Worm (Caenorhabditis elegans): ENCODE measurements around the gene natc-2.
A peak's percentile ranks its signal among the peaks of the same experiment; 100 is the strongest.

The natc-2 gene

DNA sequence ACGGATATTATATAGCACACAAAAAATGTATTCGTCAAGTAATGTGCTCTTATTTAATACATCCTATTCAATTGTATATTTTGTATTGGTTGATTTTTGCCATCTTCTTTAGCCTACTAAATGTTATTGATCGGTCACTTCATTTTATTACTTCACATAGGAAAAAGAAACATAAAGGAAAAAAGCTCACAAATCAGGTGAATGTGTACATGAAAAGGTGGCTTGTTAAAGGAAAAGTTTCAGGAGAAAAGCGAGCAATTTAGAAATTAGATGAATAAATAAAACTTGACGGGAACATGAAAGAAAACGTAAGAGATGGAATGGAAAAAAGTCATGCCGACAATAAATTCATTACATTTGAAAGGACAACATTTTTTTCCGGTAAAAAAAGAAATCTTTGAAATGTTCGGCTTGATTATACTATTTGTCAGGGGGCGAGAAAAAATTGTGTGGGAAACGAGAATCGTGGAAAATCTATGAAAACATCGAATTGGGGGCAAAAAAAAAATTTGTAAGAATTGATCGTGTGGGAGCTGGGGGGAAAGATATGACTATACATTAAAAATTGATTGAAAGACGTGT lies 1.6 kb downstream of the natc-2 start (continued):
- no peak for TF ChIP-seq cebp-1 (GFP tag; IDR thresholded peaks at IDR 0.05)
- TF ChIP-seq cebp-1 (tag; optimal IDR thresholded peaks at IDR 0.05), result peak; percentile 58
- TF ChIP-seq mcd-1 (GFP tag; IDR thresholded peaks at IDR 0.05), result no peak
- TF ChIP-seq F10E7.11 (tag; optimal IDR thresholded peaks at IDR 0.05), result no peak
- TF ChIP-seq Y67H2A.10 (GFP tag; conservative IDR thresholded peaks at IDR 0.05), result no peak
- TF ChIP-seq tbx-9 (tag; optimal IDR thresholded peaks at IDR 0.05; ENCODE audit: borderline replicate concordance), result no peak
- TF ChIP-seq repo-1 (tag; optimal IDR thresholded peaks at IDR 0.05), result peak; percentile 82
- TF ChIP-seq tbp1 (GFP tag; optimal IDR thresholded peaks at IDR 0.05), result peak; percentile 29
- no peak for TF ChIP-seq hmg-1.2 (GFP tag; IDR thresholded peaks at IDR 0.05)
- TF ChIP-seq Y95B8A.8 (GFP tag; IDR thresholded peaks at IDR 0.05), result no peak
- peak; percentile 33 for TF ChIP-seq lin-54 (GFP tag; optimal IDR thresholded peaks at IDR 0.05)
- TF ChIP-seq B0336.3 (GFP tag; IDR thresholded peaks at IDR 0.05), result 0 out of 2 replicates have a peak, but pooled peaks have one; percentile 34
- peak; percentile 5 for TF ChIP-seq tlf-1 (GFP tag; optimal IDR thresholded peaks at IDR 0.05)
- TF ChIP-seq B0035.1 (tag; optimal IDR thresholded peaks at IDR 0.05), result no peak
- TF ChIP-seq T26A5.8 (tag; optimal IDR thresholded peaks at IDR 0.05), result no peak
- no peak for TF ChIP-seq Y79H2A.3 (GFP tag; conservative IDR thresholded peaks at IDR 0.05)
- TF ChIP-seq sea-2 (GFP tag; IDR thresholded peaks at IDR 0.05), result no peak
- TF ChIP-seq F33H1.4 (GFP tag; IDR thresholded peaks at IDR 0.05), result peak; percentile 26
- TF ChIP-seq somi-1 (GFP tag; optimal IDR thresholded peaks at IDR 0.05), result no peak
- TF ChIP-seq pbrm-1 (GFP tag; IDR thresholded peaks at IDR 0.05), result no peak
- peak; percentile 46 for TF ChIP-seq fkh-3 (tag; optimal IDR thresholded peaks at IDR 0.05)
- TF ChIP-seq F52B5.7 (tag; optimal IDR thresholded peaks at IDR 0.05), result peak; percentile 41
- no peak for TF ChIP-seq mel-28 (tag; optimal IDR thresholded peaks at IDR 0.05; ENCODE audit: borderline replicate concordance)
- TF ChIP-seq hrde-1 (tag; optimal IDR thresholded peaks at IDR 0.05; ENCODE audit: borderline replicate concordance), result peak; percentile 42

DNA sequence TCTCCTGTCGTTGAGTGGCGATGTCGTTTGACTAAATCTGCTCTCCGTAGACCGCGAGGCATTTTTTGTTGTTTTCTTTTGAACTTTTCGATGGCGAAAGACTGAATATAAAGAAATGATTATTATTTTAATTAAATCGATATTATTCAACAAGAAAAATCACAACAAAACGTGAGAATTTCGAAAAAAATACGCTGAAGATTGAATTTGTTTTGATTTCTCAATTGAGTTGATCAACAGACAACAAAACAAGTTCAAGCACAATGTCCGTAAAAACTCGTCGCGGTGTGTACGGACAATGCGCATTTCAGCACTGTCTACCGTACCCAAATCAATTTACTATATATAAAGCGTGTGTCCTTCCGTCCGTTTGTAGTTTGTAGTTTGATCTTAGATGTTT lies 4.1 kb downstream of the natc-2 start, which contains the start of gene B0238.9:
Gene B0238.9 (minus strand): TSS at position 101 of the 400 bp plus-strand sequence.
- TF ChIP-seq let-526 (GFP tag; IDR thresholded peaks at IDR 0.05) (no peak), Y53G8AR.9 (GFP tag; conservative IDR thresholded peaks at IDR 0.05) (no peak), lin-35 (GFP tag; optimal IDR thresholded peaks at IDR 0.05) (no peak), sptf-2 (GFP tag; optimal IDR thresholded peaks at IDR 0.05) (no peak), rpc-1 (optimal IDR thresholded peaks at IDR 0.05) (no peak), rpc-1 (tag; optimal IDR thresholded peaks at IDR 0.05) (no peak), dpff-1 (tag; optimal IDR thresholded peaks at IDR 0.05) (no peak), lsl-1 (GFP tag; optimal IDR thresholded peaks at IDR 0.05) (peak; percentile 26), B0019.2 (GFP tag; conservative IDR thresholded peaks at IDR 0.05) (no peak), nhr-90 (tag; optimal IDR thresholded peaks at IDR 0.05) (no peak)

DNA sequence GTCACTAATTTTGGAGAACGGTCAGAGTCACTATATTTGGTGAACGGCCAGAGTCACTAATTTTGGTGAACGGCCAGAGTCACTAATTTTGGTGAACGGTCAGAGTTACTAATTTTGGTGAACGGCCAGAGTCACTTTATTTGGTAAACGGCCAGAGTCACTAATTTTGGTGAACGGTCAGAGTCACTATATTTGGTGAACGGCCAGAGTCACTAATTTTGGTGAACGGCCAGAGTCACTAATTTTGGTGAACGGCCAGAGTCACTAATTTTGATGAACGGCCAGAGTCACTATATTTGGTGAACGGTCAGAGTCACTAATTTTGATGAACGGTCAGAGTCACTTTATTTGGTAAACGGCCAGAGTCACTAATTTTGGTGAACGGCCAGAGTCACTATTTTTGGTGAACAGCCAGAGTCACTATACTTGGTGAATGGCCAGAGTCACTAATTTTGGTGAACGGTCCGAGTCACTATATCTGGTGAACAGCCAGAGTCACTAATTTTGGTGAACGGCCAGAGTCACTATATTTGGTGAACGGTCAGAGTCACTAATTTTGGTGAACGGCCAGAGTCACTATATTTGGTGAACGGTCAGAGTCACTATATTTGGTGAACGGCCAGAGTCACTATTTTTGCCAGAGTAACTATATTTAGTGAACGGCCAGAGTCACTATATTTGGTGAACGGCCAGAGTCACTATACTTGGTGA lies 10.6 kb downstream of the natc-2 start:
- TF ChIP-seq ets-4 (GFP tag; optimal IDR thresholded peaks at IDR 0.05), result peak; percentile 76
- TF ChIP-seq ztf-22 (GFP tag; optimal IDR thresholded peaks at IDR 0.05), result peak; percentile 80
- peak; percentile 51 for TF ChIP-seq nhr-27 (tag; optimal IDR thresholded peaks at IDR 0.05)
- peak; percentile 48 for TF ChIP-seq die-1 (tag; optimal IDR thresholded peaks at IDR 0.05)
- peak; percentile 52 for TF ChIP-seq F57A8.1 (GFP tag; optimal IDR thresholded peaks at IDR 0.05)
- TF ChIP-seq lin-54 (GFP tag; optimal IDR thresholded peaks at IDR 0.05), result peak; percentile 5
- TF ChIP-seq ceh-79 (tag; optimal IDR thresholded peaks at IDR 0.05), result peak; percentile 72
- TF ChIP-seq rec-8 (tag; optimal IDR thresholded peaks at IDR 0.05), result peak; percentile 3 to 18
- TF ChIP-seq nhr-179 (tag; optimal IDR thresholded peaks at IDR 0.05), result peak; percentile 15
- TF ChIP-seq F55B11.4 (tag; optimal IDR thresholded peaks at IDR 0.05; ENCODE audit: borderline replicate concordance, insufficient read depth), result peak; percentile 42
- peak; percentile 58 for TF ChIP-seq hlh-12 (tag; optimal IDR thresholded peaks at IDR 0.05)
- peak; percentile 57 for TF ChIP-seq fkh-3 (tag; optimal IDR thresholded peaks at IDR 0.05)
- TF ChIP-seq sptf-2 (GFP tag; optimal IDR thresholded peaks at IDR 0.05), result peak; percentile 61
- TF ChIP-seq athp-1 (tag; optimal IDR thresholded peaks at IDR 0.05), result peak; percentile 10

All from whole organism, young adult.